Worm (Caenorhabditis elegans): ENCODE data around the gene gbb-1.

DNA sequence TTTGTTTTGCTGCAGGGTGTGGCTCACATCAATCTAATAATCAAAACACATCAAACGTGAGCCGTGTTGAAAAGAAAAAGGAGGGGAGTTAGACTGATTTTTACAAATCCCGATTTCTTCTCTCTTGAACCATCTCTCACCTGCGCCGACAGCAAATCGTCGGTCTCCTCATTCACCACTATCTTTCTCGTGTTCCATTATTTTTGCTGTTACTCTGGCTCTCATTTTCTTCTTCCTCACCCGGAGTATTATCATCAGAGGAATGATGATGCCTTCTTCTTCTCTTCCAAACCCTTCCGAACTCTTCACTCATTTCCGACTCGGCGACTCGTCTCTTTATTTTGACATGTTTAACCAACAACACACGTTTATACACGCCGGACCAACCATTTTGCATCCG lies 7.5 kb upstream of the gbb-1 start:
- TF ChIP-seq efl-1 (GFP tag; optimal IDR thresholded peaks at IDR 0.05), result no peak
- TF ChIP-seq pha-4 (tag; optimal IDR thresholded peaks at IDR 0.05), result no peak
- no peak for TF ChIP-seq bed-1 (GFP tag; IDR thresholded peaks at IDR 0.05)
- TF ChIP-seq nhr-27 (tag; optimal IDR thresholded peaks at IDR 0.05), result no peak
- TF ChIP-seq egl-18 (GFP tag; IDR thresholded peaks at IDR 0.05), result no peak
- TF ChIP-seq lin-35 (GFP tag; optimal IDR thresholded peaks at IDR 0.05), result no peak
- no peak for TF ChIP-seq Y53F4B.3 (GFP tag; IDR thresholded peaks at IDR 0.05)
- TF ChIP-seq hmg-20 (GFP tag; IDR thresholded peaks at IDR 0.05), result no peak
- TF ChIP-seq nfya-2 (GFP tag; IDR thresholded peaks at IDR 0.05), result no peak
- TF ChIP-seq F39B2.1 (GFP tag; IDR thresholded peaks at IDR 0.05), result no peak
- TF ChIP-seq nhr-90 (tag; optimal IDR thresholded peaks at IDR 0.05), result no peak
- TF ChIP-seq aptf-2 (GFP tag; conservative IDR thresholded peaks at IDR 0.05), result no peak
- TF ChIP-seq Y95B8A.8 (GFP tag; IDR thresholded peaks at IDR 0.05), result no peak
